Worm (Caenorhabditis elegans): Measurements from ENCODE around the gene exc-13.

Gene exc-13

ce11 chrV:7402355-7402754 is 37.3 kb downstream of the exc-13 start, which contains the start of gene srj-13:
Gene srj-13, plus strand, starts transcription at chrV:7402655.
- TF ChIP-seq ztf-11 (tag; optimal IDR thresholded peaks at IDR 0.05), result no peak
- TF ChIP-seq snpc-4 (tag; optimal IDR thresholded peaks at IDR 0.05), result no peak
- TF ChIP-seq dmd-4 (tag; optimal IDR thresholded peaks at IDR 0.05), result no peak
- TF ChIP-seq nhr-11 (tag; optimal IDR thresholded peaks at IDR 0.05), result no peak
- TF ChIP-seq nhr-129 (tag; optimal IDR thresholded peaks at IDR 0.05), result no peak
- no peak for TF ChIP-seq R02D3.7 (tag; optimal IDR thresholded peaks at IDR 0.05)
- TF ChIP-seq egl-27 (tag; optimal IDR thresholded peaks at IDR 0.05), result no peak
- TF ChIP-seq mab-5 (tag; optimal IDR thresholded peaks at IDR 0.05), result no peak
- no peak for TF ChIP-seq F13H6.1 (tag; optimal IDR thresholded peaks at IDR 0.05)
- no peak for TF ChIP-seq ztf-1 (GFP tag; conservative IDR thresholded peaks at IDR 0.05)
- no peak for TF ChIP-seq aly-2 (tag; optimal IDR thresholded peaks at IDR 0.05)
- TF ChIP-seq alr-1 (tag; optimal IDR thresholded peaks at IDR 0.05), result no peak
- TF ChIP-seq nhr-237 (tag; optimal IDR thresholded peaks at IDR 0.05), result no peak
- no peak for TF ChIP-seq mbf-1 (tag; optimal IDR thresholded peaks at IDR 0.05)
- TF ChIP-seq ZK546.5 (tag; optimal IDR thresholded peaks at IDR 0.05), result no peak
- no peak for TF ChIP-seq gmeb-1 (tag; optimal IDR thresholded peaks at IDR 0.05)
- TF ChIP-seq ceh-16 (tag; optimal IDR thresholded peaks at IDR 0.05), result no peak
- TF ChIP-seq sem-4 (tag; optimal IDR thresholded peaks at IDR 0.05), result no peak

- TF ChIP-seq lin-39 (tag; optimal IDR thresholded peaks at IDR 0.05) (no peak), nhr-25 (tag; optimal IDR thresholded peaks at IDR 0.05) (no peak), dmd-4 (tag; optimal IDR thresholded peaks at IDR 0.05) (no peak), lin-13 (GFP tag; optimal IDR thresholded peaks at IDR 0.05) (no peak), mdl-1 (tag; optimal IDR thresholded peaks at IDR 0.05) (no peak), nhr-237 (tag; optimal IDR thresholded peaks at IDR 0.05) (no peak), lsy-2 (tag; optimal IDR thresholded peaks at IDR 0.05) (no peak), nhr-23 (tag; optimal IDR thresholded peaks at IDR 0.05) (no peak), sma-9 (GFP tag; optimal IDR thresholded peaks at IDR 0.05) (no peak), sma-9 (tag; optimal IDR thresholded peaks at IDR 0.05) (no peak), egl-27 (tag; optimal IDR thresholded peaks at IDR 0.05) (no peak), ama-1 (optimal IDR thresholded peaks at IDR 0.05) (no peak), nhr-10 (tag; optimal IDR thresholded peaks at IDR 0.05) (no peak), elt-1 (tag; optimal IDR thresholded peaks at IDR 0.05) (no peak), R02D3.7 (tag; optimal IDR thresholded peaks at IDR 0.05) (no peak)
Measured at ce11 chrV:7403501-7403900, 38.5 kb downstream of the exc-13 start.

ce11 chrV:7408520-7408919 is 43.5 kb downstream of the exc-13 start, which contains the start of gene srt-6:
Gene srt-6, minus strand, starts transcription at chrV:7408814.
- no peak for TF ChIP-seq egl-27 (tag; optimal IDR thresholded peaks at IDR 0.05)

DNA sequence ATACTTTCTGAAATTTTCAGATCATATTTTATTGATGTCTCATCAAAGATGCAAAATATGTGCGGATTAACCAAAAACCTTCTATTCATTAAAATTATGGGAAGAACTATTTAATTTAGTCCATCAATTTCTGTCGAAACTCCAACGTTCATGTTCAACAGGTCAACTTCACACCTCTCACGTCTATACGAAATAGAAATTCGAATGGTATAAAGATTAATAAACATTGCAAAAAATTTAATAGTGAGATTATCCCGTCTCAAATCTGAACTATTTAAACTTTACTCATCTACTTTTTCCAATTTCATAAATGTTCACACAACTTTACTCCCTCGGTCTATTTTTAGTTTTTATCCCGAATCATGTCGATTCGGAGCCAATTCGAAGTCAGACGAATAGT is 44.5 kb downstream of the exc-13 start, which contains the start of gene R13D7.2:
TSS of gene R13D7.2 (plus strand) at position 301 of the 400 bp plus-strand sequence.
- TF ChIP-seq lin-11 (tag; optimal IDR thresholded peaks at IDR 0.05), result no peak
- TF ChIP-seq nhr-77 (tag; optimal IDR thresholded peaks at IDR 0.05), result no peak
- TF ChIP-seq nhr-6 (tag; optimal IDR thresholded peaks at IDR 0.05), result no peak
- no peak for TF ChIP-seq dmd-4 (tag; optimal IDR thresholded peaks at IDR 0.05)
- TF ChIP-seq nhr-25 (tag; optimal IDR thresholded peaks at IDR 0.05), result no peak
- no peak for TF ChIP-seq alr-1 (tag; optimal IDR thresholded peaks at IDR 0.05)

DNA sequence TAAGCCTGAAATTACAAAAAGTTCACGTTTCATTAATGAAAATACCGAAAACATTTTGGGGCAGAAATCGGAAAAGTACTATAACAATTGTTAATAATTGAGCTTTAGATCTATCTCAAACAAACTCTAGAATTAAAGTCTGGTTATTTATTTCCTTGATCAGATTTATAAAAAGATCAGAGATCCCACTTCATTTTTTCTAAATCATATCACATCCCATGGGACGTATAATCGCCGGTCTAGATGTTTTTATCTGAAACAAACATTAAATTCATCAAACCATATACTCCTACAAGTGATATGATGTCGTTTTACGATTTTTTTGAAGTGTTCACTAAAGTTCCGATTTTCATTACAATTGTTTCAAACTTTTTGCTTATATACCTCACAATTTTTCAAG is 46.6 kb downstream of the exc-13 start, which contains the start of gene str-41:
TSS of gene str-41 (plus strand) at position 301 of the 400 bp plus-strand sequence.
- TF ChIP-seq ztf-11 (tag; optimal IDR thresholded peaks at IDR 0.05) (no peak), zag-1 (tag; optimal IDR thresholded peaks at IDR 0.05) (no peak), gmeb-1 (tag; optimal IDR thresholded peaks at IDR 0.05) (no peak), sma-9 (GFP tag; optimal IDR thresholded peaks at IDR 0.05) (no peak), sma-9 (tag; optimal IDR thresholded peaks at IDR 0.05) (no peak), egl-27 (tag; optimal IDR thresholded peaks at IDR 0.05) (no peak), nhr-21 (tag; optimal IDR thresholded peaks at IDR 0.05) (no peak), nhr-237 (tag; optimal IDR thresholded peaks at IDR 0.05) (no peak), ztf-4 (tag; optimal IDR thresholded peaks at IDR 0.05) (no peak), F13H6.1 (tag; optimal IDR thresholded peaks at IDR 0.05) (no peak), mab-5 (tag; optimal IDR thresholded peaks at IDR 0.05) (no peak), ztf-1 (GFP tag; conservative IDR thresholded peaks at IDR 0.05) (no peak), C34F6.9 (tag; optimal IDR thresholded peaks at IDR 0.05) (no peak), aly-2 (tag; optimal IDR thresholded peaks at IDR 0.05) (no peak), nhr-77 (tag; optimal IDR thresholded peaks at IDR 0.05) (no peak), dmd-4 (tag; optimal IDR thresholded peaks at IDR 0.05) (no peak), nhr-6 (tag; optimal IDR thresholded peaks at IDR 0.05) (no peak), elt-3 (tag; optimal IDR thresholded peaks at IDR 0.05) (no peak), snpc-4 (tag; optimal IDR thresholded peaks at IDR 0.05) (no peak)

Data from whole organism, L2 larva.